Worm (Caenorhabditis elegans) whole organism, L3 larva: ENCODE results near the gene gln-6.
A peak's percentile ranks its signal among the peaks of the same experiment; 100 is the strongest.

ENCODE experiments used
- aly-2 ChIP-seq: fragments of 150-350 bp; optimal IDR thresholded peaks from 2 replicates; lab custom pipeline; 2014; ENCODE audit warnings: missing biosample characterization, missing genetic modification characterization
- ama-1 ChIP-seq: fragments of 150-350 bp; optimal IDR thresholded peaks from 2 replicates; lab custom pipeline; 2018
- ceh-16 ChIP-seq: sonication (generic microtip); optimal IDR thresholded peaks from 2 replicates; lab custom pipeline; 2017; ENCODE audit warnings: missing biosample characterization, missing genetic modification characterization
- ceh-28 ChIP-seq: fragments of 150-350 bp; optimal IDR thresholded peaks from 2 replicates; lab custom pipeline; 2014; ENCODE audit warnings: missing biosample characterization, missing genetic modification reagents, missing genetic modification characterization
- ceh-9 ChIP-seq: sonication (generic microtip); optimal IDR thresholded peaks from 2 replicates; lab custom pipeline; 2018; ENCODE audit warnings: missing biosample characterization, missing genetic modification characterization
- daf-12 ChIP-seq: fragments of 150-350 bp; optimal IDR thresholded peaks from 2 replicates; lab custom pipeline; 2014; ENCODE audit warnings: missing biosample characterization, missing genetic modification reagents, missing genetic modification characterization
- egl-27 ChIP-seq: sonication (generic microtip); optimal IDR thresholded peaks from 4 replicates; lab custom pipeline; 2017; ENCODE audit warnings: missing biosample characterization, missing genetic modification reagents, missing genetic modification characterization
- egl-5 ChIP-seq: fragments of 150-350 bp; optimal IDR thresholded peaks from 2 replicates; lab custom pipeline; 2017; ENCODE audit warnings: missing biosample characterization, missing genetic modification reagents, missing genetic modification characterization, inconsistent platforms
- elt-1 ChIP-seq: fragments of 150-350 bp; optimal IDR thresholded peaks from 2 replicates; lab custom pipeline; 2014; ENCODE audit warnings: missing biosample characterization, missing genetic modification characterization
- elt-2 ChIP-seq: sonication (generic microtip); optimal IDR thresholded peaks from 2 replicates; lab custom pipeline; 2016; ENCODE audit warnings: missing genetic modification reagents, mild to moderate bottlenecking, missing genetic modification characterization, missing compliant biosample characterization
- elt-3 ChIP-seq, 3 experiments: fragments of 150-350 bp in 1 of 3; sonication (generic microtip) in 2 of 3; optimal IDR thresholded peaks; 2 replicates in 2 of 3; 4 replicates in 1 of 3; lab custom pipeline; 2014 to 2017; ENCODE audit warnings: missing biosample characterization in 3 of 3, missing genetic modification characterization in 3 of 3
- eor-1 ChIP-seq, 2 experiments: fragments of 150-350 bp; optimal IDR thresholded peaks; 2 replicates each; lab custom pipeline; 2014 to 2018; ENCODE audit warnings: missing biosample characterization in 2 of 2, missing genetic modification characterization in 2 of 2
- fkh-10 ChIP-seq: sonication (generic microtip); optimal IDR thresholded peaks from 2 replicates; lab custom pipeline; 2017; ENCODE audit warnings: missing biosample characterization, missing genetic modification reagents, missing genetic modification characterization
- fos-1 ChIP-seq: fragments of 150-350 bp; optimal IDR thresholded peaks from 2 replicates; lab custom pipeline; 2014; ENCODE audit warnings: missing biosample characterization, missing genetic modification characterization
- hmg-11 ChIP-seq: sonication (generic microtip); optimal IDR thresholded peaks from 2 replicates; lab custom pipeline; 2016; ENCODE audit warnings: missing genetic modification characterization, missing compliant biosample characterization
- jun-1 ChIP-seq: fragments of 150-350 bp; optimal IDR thresholded peaks from 2 replicates; lab custom pipeline; 2014; ENCODE audit warnings: missing biosample characterization, missing genetic modification reagents, missing genetic modification characterization
- lin-15B ChIP-seq: fragments of 150-350 bp; optimal IDR thresholded peaks from 2 replicates; lab custom pipeline; 2014; ENCODE audit warnings: missing biosample characterization, missing genetic modification characterization
- lin-39 ChIP-seq: fragments of 150-350 bp; optimal IDR thresholded peaks from 2 replicates; lab custom pipeline; 2018; ENCODE audit warnings: missing biosample characterization, missing genetic modification reagents, missing genetic modification characterization
- mdl-1 ChIP-seq: fragments of 150-350 bp; optimal IDR thresholded peaks from 2 replicates; lab custom pipeline; 2014; ENCODE audit warnings: missing biosample characterization, missing genetic modification characterization
- mml-1 ChIP-seq: fragments of 150-350 bp; sonication (generic microtip); optimal IDR thresholded peaks from 3 replicates; lab custom pipeline; 2014; ENCODE audit warnings: missing biosample characterization, missing genetic modification characterization
- nfya-1 ChIP-seq: sonication (generic microtip); optimal IDR thresholded peaks from 2 replicates; lab custom pipeline; 2017; ENCODE audit warnings: missing genetic modification characterization, mild to moderate bottlenecking, missing compliant biosample characterization, antibody characterized with exemption, moderate library complexity; ENCODE audit not compliant: insufficient read depth
- nhr-11 ChIP-seq: fragments of 150-350 bp; optimal IDR thresholded peaks from 2 replicates; lab custom pipeline; 2014; ENCODE audit warnings: missing biosample characterization, missing genetic modification characterization
- nhr-12 ChIP-seq: fragments of 150-350 bp; optimal IDR thresholded peaks from 2 replicates; lab custom pipeline; 2014; ENCODE audit warnings: missing biosample characterization, missing genetic modification characterization
- nhr-23 ChIP-seq: fragments of 150-350 bp; optimal IDR thresholded peaks from 2 replicates; lab custom pipeline; 2014; ENCODE audit warnings: missing biosample characterization, missing genetic modification reagents, missing genetic modification characterization
- nhr-237 ChIP-seq: fragments of 150-350 bp; optimal IDR thresholded peaks from 2 replicates; lab custom pipeline; 2014; ENCODE audit warnings: missing biosample characterization, missing genetic modification characterization
- nhr-25 ChIP-seq: sonication (generic microtip); optimal IDR thresholded peaks from 2 replicates; lab custom pipeline; 2017; ENCODE audit warnings: missing biosample characterization, missing genetic modification characterization
- nhr-43 ChIP-seq: sonication (generic microtip); optimal IDR thresholded peaks from 2 replicates; lab custom pipeline; 2016; ENCODE audit warnings: mild to moderate bottlenecking, missing genetic modification characterization, missing compliant biosample characterization; ENCODE audit not compliant: poor library complexity, severe bottlenecking
- nhr-67 ChIP-seq: fragments of 150-350 bp; optimal IDR thresholded peaks from 2 replicates; lab custom pipeline; 2014; ENCODE audit warnings: missing biosample characterization, missing genetic modification characterization
- nhr-76 ChIP-seq: fragments of 150-350 bp; sonication (generic microtip); optimal IDR thresholded peaks from 5 replicates; lab custom pipeline; 2014; ENCODE audit warnings: missing biosample characterization, missing genetic modification characterization
- nhr-77 ChIP-seq: fragments of 150-350 bp; optimal IDR thresholded peaks from 2 replicates; lab custom pipeline; 2014; ENCODE audit warnings: missing biosample characterization, missing genetic modification characterization
- pqm-1 ChIP-seq: fragments of 150-350 bp; optimal IDR thresholded peaks from 2 replicates; lab custom pipeline; 2017; ENCODE audit warnings: missing biosample characterization, missing genetic modification characterization, inconsistent platforms
- sea-2 ChIP-seq: fragments of 150-350 bp; sonication (generic microtip); optimal IDR thresholded peaks from 4 replicates; lab custom pipeline; 2014; ENCODE audit warnings: missing biosample characterization, missing genetic modification reagents, missing genetic modification characterization
- skn-1 ChIP-seq: fragments of 150-350 bp; optimal IDR thresholded peaks from 2 replicates; lab custom pipeline; 2014; ENCODE audit warnings: missing biosample characterization, missing genetic modification characterization
- unc-39 ChIP-seq: sonication (generic microtip); optimal IDR thresholded peaks from 4 replicates; lab custom pipeline; 2017; ENCODE audit warnings: missing biosample characterization, missing genetic modification characterization
- zag-1 ChIP-seq: fragments of 150-350 bp; optimal IDR thresholded peaks from 2 replicates; lab custom pipeline; 2014; ENCODE audit warnings: missing biosample characterization, missing genetic modification characterization
- ztf-4 ChIP-seq: fragments of 150-350 bp; optimal IDR thresholded peaks from 2 replicates; lab custom pipeline; 2014; ENCODE audit warnings: missing biosample characterization, missing genetic modification characterization

Gene gln-6

DNA sequence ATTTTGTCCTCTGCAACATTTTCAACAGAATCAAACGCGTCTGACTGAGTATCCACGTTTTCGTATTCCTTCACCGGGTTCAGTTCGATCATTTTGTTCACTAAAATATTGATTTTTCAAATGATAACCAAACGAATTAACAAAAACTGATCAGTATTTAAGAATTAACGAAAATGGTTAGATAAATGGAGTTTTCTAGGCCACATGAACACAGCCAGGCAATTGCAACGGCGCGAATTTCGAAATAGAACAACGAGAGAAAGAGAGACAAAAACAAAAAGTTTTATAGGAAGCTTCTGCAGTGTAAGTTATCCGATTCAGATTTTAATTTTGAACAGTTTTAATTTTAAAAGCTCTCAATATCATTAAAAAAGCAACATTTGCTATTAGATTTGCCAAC is 36.8 kb upstream of the gln-6 start, which contains the start of gene sna-2:
TSS of gene sna-2 (minus strand) at position 100 of the 400 bp plus-strand sequence.
- TF ChIP-seq sea-2 (GFP tag; lab: Kevin White, UChicago) (no peak), elt-3 (tag; optimal IDR thresholded peaks at IDR 0.05; lab: Kevin White, UChicago) (no peak), nhr-76 (no peak), mml-1 (no peak), ama-1 (lab: Kevin White, UChicago) (no peak), elt-2 (tag; lab: Kevin White, UChicago) (no peak), ztf-4 (tag; lab: Kevin White, UChicago) (no peak), nhr-25 (tag; lab: Kevin White, UChicago) (peak; percentile 49), lin-15B (tag; lab: Kevin White, UChicago) (peak; percentile 34), nhr-77 (tag; lab: Kevin White, UChicago) (no peak), egl-5 (tag; lab: Kevin White, UChicago) (peak; percentile 85), elt-1 (tag; lab: Kevin White, UChicago) (no peak), lin-39 (tag; lab: Kevin White, UChicago) (peak; percentile 36), nhr-237 (tag; lab: Kevin White, UChicago) (no peak), fos-1 (no peak), daf-12 (tag; lab: Kevin White, UChicago) (no peak), eor-1 (tag; optimal IDR thresholded peaks at IDR 0.05; lab: Kevin White, UChicago) (no peak), ceh-16 (tag; lab: Kevin White, UChicago) (no peak), unc-39 (tag; lab: Kevin White, UChicago) (no peak), aly-2 (no peak), nfya-1 (tag; lab: Kevin White, UChicago) (peak; percentile 56), jun-1 (tag; lab: Kevin White, UChicago) (no peak), ceh-28 (tag; lab: Kevin White, UChicago) (no peak), pqm-1 (no peak), egl-27 (no peak), nhr-43 (no peak), zag-1 (no peak)

DNA sequence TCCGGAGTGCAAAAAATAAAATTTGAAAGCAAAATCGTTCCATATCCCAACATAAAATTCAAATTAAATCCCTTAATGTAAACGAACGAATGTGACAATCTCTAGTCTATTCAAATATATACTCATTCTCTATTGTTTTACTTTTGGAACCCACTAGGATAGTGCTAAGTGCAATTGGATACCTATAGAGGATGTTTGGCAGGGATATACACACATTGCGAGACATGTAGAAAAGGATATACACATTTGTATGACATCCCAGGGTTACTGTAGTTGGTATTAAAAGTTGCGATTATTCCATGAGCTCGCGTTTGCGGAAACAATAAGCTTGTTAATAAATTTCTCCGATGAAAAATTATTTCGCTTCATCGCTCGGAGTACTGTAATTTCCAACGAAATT is 32.7 kb upstream of the gln-6 start:
- TF ChIP-seq aly-2 (no peak), nhr-23 (tag; lab: Kevin White, UChicago) (no peak)

DNA sequence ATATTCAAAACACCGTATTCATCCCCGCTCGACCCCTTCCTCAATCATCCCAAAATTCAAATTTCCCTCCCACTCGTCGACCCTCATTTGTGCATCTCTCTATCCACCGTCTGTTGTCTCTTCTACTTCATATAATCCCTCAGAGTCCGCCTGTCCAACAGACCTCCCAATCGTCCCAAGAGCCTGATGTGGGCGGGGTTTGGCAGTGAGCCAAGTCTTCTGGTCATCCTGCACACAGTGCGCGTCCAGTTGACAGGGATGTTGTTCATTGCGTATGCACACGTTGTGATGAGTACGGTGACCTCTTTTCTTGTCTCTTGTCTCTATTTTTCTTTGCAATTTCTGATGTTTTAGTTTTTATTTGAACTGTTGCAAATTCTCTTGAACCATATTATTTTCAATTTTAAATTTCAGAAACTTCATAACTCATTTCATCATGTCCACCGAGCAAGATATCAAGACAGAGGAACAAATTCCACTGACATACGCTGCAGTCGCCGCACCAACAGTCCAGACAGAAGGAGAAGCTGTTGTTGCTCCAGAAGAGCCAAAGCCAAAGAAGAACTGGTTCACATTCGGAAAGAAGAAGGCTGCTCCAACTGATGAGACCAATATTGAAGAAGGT is 31.5 kb upstream of the gln-6 start, which contains the start of gene cav-1:
TSS of gene cav-1 (plus strand) at position 415 of the 625 bp plus-strand sequence.
- TF ChIP-seq mdl-1 (no peak), fkh-10 (no peak), nhr-11 (tag; lab: Kevin White, UChicago) (no peak), egl-5 (tag; lab: Kevin White, UChicago) (no peak), nhr-12 (tag; lab: Kevin White, UChicago) (no peak), lin-39 (tag; lab: Kevin White, UChicago) (no peak), skn-1 (tag; lab: Kevin White, UChicago) (no peak), nhr-67 (tag; lab: Kevin White, UChicago) (no peak), fos-1 (no peak), nhr-237 (tag; lab: Kevin White, UChicago) (no peak)

DNA sequence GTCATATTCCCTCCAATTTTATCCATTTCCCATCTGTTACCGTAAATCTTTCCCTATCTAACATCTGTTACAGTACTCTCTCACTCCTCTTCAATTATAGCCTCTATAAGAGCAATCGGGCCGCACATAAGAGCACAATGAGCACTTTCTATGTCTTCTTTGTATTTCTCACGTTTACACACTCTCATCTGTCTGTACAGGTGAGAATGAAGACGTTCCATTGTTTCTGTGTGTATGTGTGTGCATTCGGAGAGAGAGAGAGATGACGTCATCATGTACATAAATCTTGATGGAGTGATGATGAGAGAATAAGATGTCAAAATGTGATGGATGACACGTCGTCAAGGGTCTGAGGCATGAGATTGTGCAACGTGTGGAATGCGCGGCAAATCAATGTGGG is 30.1 kb upstream of the gln-6 start:
- no peak for TF ChIP-seq egl-27
- TF ChIP-seq ztf-4 (tag; lab: Kevin White, UChicago), result no peak
- no peak for TF ChIP-seq hmg-11 (tag; lab: Kevin White, UChicago)
- TF ChIP-seq elt-1 (tag; lab: Kevin White, UChicago), result no peak
- TF ChIP-seq nhr-76, result no peak
- no peak for TF ChIP-seq ceh-9 (tag; lab: Kevin White, UChicago)
- no peak for TF ChIP-seq skn-1 (tag; lab: Kevin White, UChicago)
- no peak for TF ChIP-seq sea-2 (GFP tag; lab: Kevin White, UChicago)
- TF ChIP-seq nhr-77 (tag; lab: Kevin White, UChicago), result no peak
